Fruit fly (Drosophila melanogaster): ENCODE results near the gene CG18213.

DNA sequence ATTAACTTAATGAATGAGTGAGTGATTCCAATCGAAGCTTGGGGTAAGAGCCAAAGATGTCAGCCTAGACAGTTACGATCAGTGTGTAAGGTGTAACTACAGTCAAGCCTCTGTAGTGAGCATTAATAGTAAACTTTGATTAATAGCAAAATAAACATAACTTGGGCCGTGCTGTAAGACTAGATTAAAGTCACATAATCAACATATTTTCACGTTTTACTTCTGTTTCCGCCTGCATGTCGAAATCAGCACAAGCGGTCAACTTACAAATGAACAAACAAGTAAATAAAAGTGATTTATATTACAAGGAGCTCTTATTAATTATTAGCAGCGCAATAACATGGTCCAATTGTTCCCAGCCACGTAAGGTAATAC is 52.1 kb downstream of the CG18213 start:
- TF ChIP-seq psq (GFP tag; optimal IDR thresholded peaks at IDR 0.05) (no peak), CG32264 (GFP tag; optimal IDR thresholded peaks at IDR 0.05) (no peak), Sp1 (GFP tag; optimal IDR thresholded peaks at IDR 0.05) (no peak), tai (GFP tag; optimal IDR thresholded peaks at IDR 0.05) (no peak)

All from whole organism, wandering third instar larva.